Worm (Caenorhabditis elegans) whole organism, midembryonic: Measurements from ENCODE around the gene C27B7.2.

Source experiments
- T22C8.4 ChIP-seq: fragments of 200-800 bp; sonication (Bioruptor generic); IDR thresholded peaks from 2 replicates; pipeline ENCODE4 v1.3.6; 2022; ENCODE audit warnings: missing genetic modification characterization, missing compliant biosample characterization
- ref-1 ChIP-seq: fragments of 200-800 bp; sonication (Bioruptor generic); conservative IDR thresholded peaks from 2 replicates; pipeline ENCODE4 v1.3.6; 2022; ENCODE audit warnings: missing genetic modification reagents, missing genetic modification characterization, missing compliant biosample characterization
- ztf-23 ChIP-seq: fragments of 200-800 bp; sonication (Bioruptor generic); IDR thresholded peaks from 2 replicates; pipeline ENCODE4 v1.3.6; 2022; ENCODE audit warnings: missing genetic modification reagents, missing genetic modification characterization, missing compliant biosample characterization

ce11 chrIV:8921166-8921565 lies 28.5 kb downstream of the C27B7.2 start:
- TF ChIP-seq ref-1 (GFP tag; lab: Robert Waterston, UW) (no peak), ztf-23 (GFP tag; lab: Robert Waterston, UW) (no peak), T22C8.4 (GFP tag; lab: Robert Waterston, UW) (no peak)
